Fruit fly (Drosophila melanogaster) whole organism, embryonic: ENCODE results near the gene CG1635.

Source experiments
- Atf6 ChIP-seq: fragments of 200-800 bp; sonication (Bioruptor generic); IDR thresholded peaks from 2 replicates; pipeline ENCODE4 v1.3.6; 2022; ENCODE audit warnings: missing biosample characterization, missing genetic modification characterization
- BEAF-32 ChIP-seq: fragments of 200-800 bp; sonication (Bioruptor generic); optimal IDR thresholded peaks from 3 replicates; lab custom pipeline; 2017; ENCODE audit warnings: missing biosample characterization, missing genetic modification characterization, mild to moderate bottlenecking, moderate library complexity, missing genetic modification reagents
- Bdp1 ChIP-seq: fragments of 200-800 bp; sonication (Bioruptor generic); optimal IDR thresholded peaks from 3 replicates; lab custom pipeline; 2016; ENCODE audit warnings: missing biosample characterization, missing genetic modification characterization
- CG10147 ChIP-seq: fragments of 200-800 bp; sonication (Bioruptor generic); optimal IDR thresholded peaks from 2 replicates; lab custom pipeline; 2019; ENCODE audit warnings: missing biosample characterization, mild to moderate bottlenecking, missing genetic modification characterization, moderate library complexity
- CG10274 ChIP-seq: fragments of 200-800 bp; sonication (Bioruptor generic); optimal IDR thresholded peaks from 3 replicates; lab custom pipeline; 2017; ENCODE audit warnings: missing biosample characterization, mild to moderate bottlenecking, missing genetic modification characterization
- CG10565 ChIP-seq: fragments of 200-800 bp; sonication (Bioruptor generic); optimal IDR thresholded peaks from 3 replicates; lab custom pipeline; 2016; ENCODE audit warnings: missing biosample characterization, mild to moderate bottlenecking, missing genetic modification characterization
- CG10959 ChIP-seq: fragments of 200-800 bp; sonication (Bioruptor generic); IDR thresholded peaks from 2 replicates; pipeline ENCODE4 v1.3.6; 2022; ENCODE audit warnings: missing biosample characterization, missing genetic modification characterization
- CG11504 ChIP-seq: fragments of 200-800 bp; sonication (Bioruptor generic); optimal IDR thresholded peaks from 3 replicates; lab custom pipeline; 2019; ENCODE audit warnings: missing biosample characterization, mild to moderate bottlenecking, missing genetic modification characterization, moderate library complexity
- CG12104 ChIP-seq: fragments of 200-800 bp; sonication (Bioruptor generic); optimal IDR thresholded peaks from 3 replicates; lab custom pipeline; 2016; ENCODE audit warnings: missing biosample characterization, missing genetic modification characterization
- CG1233 ChIP-seq: fragments of 200-800 bp; sonication (Bioruptor generic); optimal IDR thresholded peaks from 4 replicates; lab custom pipeline; 2018; ENCODE audit warnings: missing biosample characterization, mild to moderate bottlenecking, missing genetic modification characterization
- CG14014 ChIP-seq: fragments of 200-800 bp; sonication (Bioruptor generic); IDR thresholded peaks from 2 replicates; pipeline ENCODE4 v1.3.6; 2022; ENCODE audit warnings: missing biosample characterization, missing genetic modification characterization
- CG14050 ChIP-seq: fragments of 200-800 bp; sonication (Bioruptor generic); IDR thresholded peaks from 3 replicates; pipeline ENCODE4 v1.3.6; 2022; ENCODE audit warnings: missing biosample characterization, missing genetic modification characterization
- CG14710 ChIP-seq: fragments of 200-800 bp; sonication (Bioruptor generic); optimal IDR thresholded peaks from 3 replicates; lab custom pipeline; 2019; ENCODE audit warnings: missing biosample characterization, mild to moderate bottlenecking, missing genetic modification characterization, moderate library complexity
- CG14965 ChIP-seq: fragments of 200-800 bp; sonication (Bioruptor generic); optimal IDR thresholded peaks from 2 replicates; lab custom pipeline; 2016; ENCODE audit warnings: missing biosample characterization, missing genetic modification characterization, borderline replicate concordance
- CG15269 ChIP-seq: fragments of 200-800 bp; sonication (Bioruptor generic); optimal IDR thresholded peaks from 2 replicates; lab custom pipeline; 2018; ENCODE audit warnings: missing biosample characterization, mild to moderate bottlenecking, missing genetic modification characterization, moderate library complexity
- CG17186 ChIP-seq: fragments of 200-800 bp; sonication (Bioruptor generic); optimal IDR thresholded peaks from 3 replicates; lab custom pipeline; 2017; ENCODE audit warnings: missing biosample characterization, missing genetic modification reagents, missing genetic modification characterization
- CG17359 ChIP-seq: fragments of 200-800 bp; sonication (Bioruptor generic); optimal IDR thresholded peaks from 3 replicates; lab custom pipeline; 2018; ENCODE audit warnings: missing biosample characterization, mild to moderate bottlenecking, missing genetic modification characterization, moderate library complexity
- CG17829 ChIP-seq: fragments of 200-800 bp; optimal IDR thresholded peaks from 2 replicates; lab custom pipeline; 2019; ENCODE audit warnings: missing biosample characterization, mild to moderate bottlenecking, missing genetic modification characterization, moderate library complexity
- CG2120 ChIP-seq: fragments of 200-800 bp; sonication (Bioruptor generic); optimal IDR thresholded peaks from 3 replicates; lab custom pipeline; 2016; ENCODE audit warnings: missing biosample characterization, missing genetic modification characterization
- CG2202 ChIP-seq: fragments of 200-800 bp; sonication (Bioruptor generic); optimal IDR thresholded peaks from 2 replicates; lab custom pipeline; 2018; ENCODE audit warnings: missing biosample characterization, mild to moderate bottlenecking, missing genetic modification characterization
- CG2875 ChIP-seq: fragments of 200-800 bp; sonication (Bioruptor generic); optimal IDR thresholded peaks from 2 replicates; lab custom pipeline; 2017; ENCODE audit warnings: missing biosample characterization, mild to moderate bottlenecking, missing genetic modification characterization, missing genetic modification reagents
- CG30020 ChIP-seq: fragments of 200-800 bp; optimal IDR thresholded peaks from 2 replicates; lab custom pipeline; 2019; ENCODE audit warnings: missing biosample characterization, mild to moderate bottlenecking, missing genetic modification characterization, moderate library complexity
- CG4328 ChIP-seq: fragments of 200-800 bp; sonication (Bioruptor generic); optimal IDR thresholded peaks from 3 replicates; lab custom pipeline; 2017; ENCODE audit warnings: missing biosample characterization, missing genetic modification reagents, missing genetic modification characterization
- CG6254 ChIP-seq: fragments of 200-800 bp; sonication (Bioruptor generic); optimal IDR thresholded peaks from 3 replicates; lab custom pipeline; 2017; ENCODE audit warnings: mild to moderate bottlenecking, missing biosample characterization, missing genetic modification reagents, missing genetic modification characterization
- CG7271 ChIP-seq: fragments of 200-800 bp; sonication (Bioruptor generic); optimal IDR thresholded peaks from 2 replicates; lab custom pipeline; 2018; ENCODE audit warnings: missing biosample characterization, mild to moderate bottlenecking, missing genetic modification characterization, moderate library complexity
- CG7786 ChIP-seq: fragments of 200-800 bp; sonication (Bioruptor generic); optimal IDR thresholded peaks from 2 replicates; lab custom pipeline; 2016; ENCODE audit warnings: missing biosample characterization, missing genetic modification characterization
- CG9727 ChIP-seq: fragments of 200-800 bp; sonication (Bioruptor generic); optimal IDR thresholded peaks from 3 replicates; lab custom pipeline; 2017; ENCODE audit warnings: missing biosample characterization, mild to moderate bottlenecking, missing genetic modification characterization
- CrebB ChIP-seq: fragments of 200-800 bp; sonication (Bioruptor generic); optimal IDR thresholded peaks from 3 replicates; lab custom pipeline; 2018; ENCODE audit warnings: missing biosample characterization, mild to moderate bottlenecking, missing genetic modification characterization
- Fer2 ChIP-seq: fragments of 200-800 bp; sonication (Bioruptor generic); optimal IDR thresholded peaks from 2 replicates; lab custom pipeline; 2018; ENCODE audit warnings: missing biosample characterization, mild to moderate bottlenecking, missing genetic modification characterization, moderate library complexity
- Hand ChIP-seq: fragments of 200-800 bp; sonication (Bioruptor generic); optimal IDR thresholded peaks from 2 replicates; lab custom pipeline; 2017; ENCODE audit warnings: mild to moderate bottlenecking, missing biosample characterization, missing genetic modification reagents, missing genetic modification characterization
- Kr ChIP-seq: fragments of 200-800 bp; sonication (Bioruptor generic); optimal IDR thresholded peaks from 2 replicates; lab custom pipeline; 2017; ENCODE audit warnings: missing biosample characterization, mild to moderate bottlenecking, missing genetic modification characterization
- Meics ChIP-seq: fragments of 200-800 bp; sonication (Bioruptor generic); optimal IDR thresholded peaks from 2 replicates; lab custom pipeline; 2017; ENCODE audit warnings: missing biosample characterization, mild to moderate bottlenecking, missing genetic modification characterization
- NFAT ChIP-seq: fragments of 200-800 bp; sonication (Bioruptor generic); IDR thresholded peaks from 2 replicates; pipeline ENCODE4 v1.3.6; 2022; ENCODE audit warnings: missing biosample characterization, missing genetic modification characterization
- Opbp ChIP-seq: fragments of 200-800 bp; sonication (Bioruptor generic); IDR thresholded peaks from 3 replicates; pipeline ENCODE4 v1.3.6; 2022; ENCODE audit warnings: missing biosample characterization, missing genetic modification characterization; ENCODE audit not compliant: partially characterized antibody
- Rx ChIP-seq: fragments of 200-800 bp; sonication (Bioruptor generic); IDR thresholded peaks from 2 replicates; pipeline ENCODE4 v1.3.6; 2022; ENCODE audit warnings: missing biosample characterization, missing genetic modification characterization
- Ssrp ChIP-seq: fragments of 200-800 bp; sonication (Bioruptor generic); optimal IDR thresholded peaks from 2 replicates; lab custom pipeline; 2018; ENCODE audit warnings: missing biosample characterization, mild to moderate bottlenecking, missing genetic modification characterization, moderate library complexity
- aop ChIP-seq: fragments of 200-800 bp; sonication (Bioruptor generic); IDR thresholded peaks from 2 replicates; pipeline ENCODE4 v1.3.6; 2022; ENCODE audit warnings: missing biosample characterization, missing genetic modification characterization
- br ChIP-seq: fragments of >200 bp; optimal IDR thresholded peaks from 2 replicates; lab custom pipeline; 2017
- bsh ChIP-seq, 2 experiments: fragments of 200-800 bp; sonication (Bioruptor generic); optimal IDR thresholded peaks; 2 replicates each; lab custom pipeline; 2017 to 2018; ENCODE audit warnings: mild to moderate bottlenecking in 2 of 2, missing biosample characterization in 2 of 2, missing genetic modification characterization in 2 of 2, moderate library complexity in 1 of 2
- cas ChIP-seq: fragments of 200-800 bp; sonication (Bioruptor generic); IDR thresholded peaks from 2 replicates; pipeline ENCODE4 v1.3.6; 2022; ENCODE audit warnings: missing biosample characterization, missing genetic modification characterization
- ci ChIP-seq: fragments of 200-800 bp; sonication (Bioruptor generic); IDR thresholded peaks from 3 replicates; pipeline ENCODE4 v1.3.6; 2022; ENCODE audit warnings: missing biosample characterization, missing genetic modification characterization
- eve ChIP-seq, 2 experiments: fragments of >200 bp; optimal IDR thresholded peaks; 2 replicates each; lab custom pipeline; 2017; ENCODE audit warnings: missing biosample characterization in 2 of 2, missing genetic modification characterization in 2 of 2
- jumu ChIP-seq: fragments of 200-800 bp; sonication (Bioruptor generic); optimal IDR thresholded peaks from 3 replicates; lab custom pipeline; 2016; ENCODE audit warnings: missing biosample characterization, missing genetic modification characterization
- klu ChIP-seq: fragments of 200-800 bp; sonication (Bioruptor generic); IDR thresholded peaks from 2 replicates; pipeline ENCODE4 v1.3.6; 2022; ENCODE audit warnings: missing biosample characterization, missing genetic modification characterization
- odd ChIP-seq: fragments of 200-800 bp; sonication (Bioruptor generic); optimal IDR thresholded peaks from 2 replicates; lab custom pipeline; 2017; ENCODE audit warnings: missing biosample characterization, mild to moderate bottlenecking, missing genetic modification characterization
- pho ChIP-seq: fragments of 200-800 bp; sonication (Bioruptor generic); optimal IDR thresholded peaks from 2 replicates; lab custom pipeline; 2016; ENCODE audit warnings: missing biosample characterization, missing genetic modification characterization
- row ChIP-seq: fragments of 200-800 bp; sonication (Bioruptor generic); IDR thresholded peaks from 3 replicates; pipeline ENCODE4 v1.3.6; 2022; ENCODE audit warnings: missing biosample characterization, missing genetic modification characterization
- run ChIP-seq: fragments of 200-800 bp; sonication (Bioruptor generic); optimal IDR thresholded peaks from 3 replicates; lab custom pipeline; 2018; ENCODE audit warnings: missing biosample characterization, mild to moderate bottlenecking, missing genetic modification characterization
- scrt ChIP-seq: fragments of 200-800 bp; sonication (Bioruptor generic); optimal IDR thresholded peaks from 2 replicates; lab custom pipeline; 2018; ENCODE audit warnings: missing biosample characterization, mild to moderate bottlenecking, missing genetic modification characterization, moderate library complexity
- seq ChIP-seq: fragments of 200-800 bp; sonication (Bioruptor generic); IDR thresholded peaks from 2 replicates; pipeline ENCODE4 v1.3.6; 2022; ENCODE audit warnings: missing biosample characterization, missing genetic modification characterization
- trh ChIP-seq: fragments of 200-800 bp; sonication (Bioruptor generic); optimal IDR thresholded peaks from 2 replicates; lab custom pipeline; 2016; ENCODE audit warnings: missing biosample characterization, missing genetic modification characterization

The CG1635 gene

DNA sequence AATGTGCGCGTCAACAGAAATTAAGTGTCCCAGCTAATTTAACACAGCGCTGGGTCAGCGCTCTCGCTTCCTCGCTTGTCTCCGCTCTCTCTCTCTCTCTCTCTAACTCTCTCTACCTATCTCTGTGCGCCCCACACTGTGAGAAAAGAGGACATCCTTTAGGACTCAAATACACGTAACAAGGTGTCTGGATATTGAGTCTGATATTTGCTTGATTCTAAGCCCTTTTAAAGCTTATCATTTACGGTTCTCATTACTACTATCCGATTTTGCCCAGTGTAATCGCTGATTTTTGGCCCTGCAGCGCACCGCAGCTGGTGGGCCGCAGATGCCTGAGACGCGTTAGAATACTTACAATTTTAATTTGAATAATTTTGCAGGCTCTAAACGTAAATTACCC lies 48.0 kb downstream of the CG1635 start (continued):
- TF ChIP-seq CG1233 (GFP tag; lab: Kevin White, UChicago) (no peak), CG17359 (tag; lab: Kevin White, UChicago) (peak; percentile 31), Bdp1 (GFP tag; lab: Kevin White, UChicago) (no peak), cas (GFP tag; lab: Robert Waterston, UW) (no peak), seq (GFP tag; lab: Robert Waterston, UW) (no peak), CG14050 (GFP tag; lab: Robert Waterston, UW) (0 out of 3 replicates have a peak, but pooled peaks have one; percentile 41), CG11504 (tag; lab: Kevin White, UChicago) (peak; percentile 43), Meics (GFP tag; lab: Kevin White, UChicago) (peak; percentile 50), CG17829 (tag; lab: Kevin White, UChicago) (no peak), CG2875 (GFP tag; lab: Kevin White, UChicago) (no peak), CG12104 (no peak), bsh (GFP tag; optimal IDR thresholded peaks at IDR 0.05; lab: Kevin White, UChicago) (no peak), CG9727 (peak; percentile 34), CG30020 (tag; lab: Kevin White, UChicago) (no peak), CrebB (tag; lab: Kevin White, UChicago) (no peak), jumu (no peak), CG10274 (GFP tag; lab: Kevin White, UChicago) (no peak), eve (GFP tag; optimal IDR thresholded peaks at IDR 0.05; lab: Kevin White, UChicago) (no peak), CG17186 (GFP tag; lab: Kevin White, UChicago) (no peak), CG4328 (GFP tag; lab: Kevin White, UChicago) (no peak), Rx (GFP tag; lab: Robert Waterston, UW) (no peak), CG14965 (GFP tag; lab: Kevin White, UChicago) (no peak), CG2120 (GFP tag; lab: Kevin White, UChicago) (peak; percentile 75), aop (GFP tag; lab: Robert Waterston, UW) (no peak), row (GFP tag; lab: Robert Waterston, UW) (peak; percentile 68), trh (no peak), odd (GFP tag; lab: Kevin White, UChicago) (no peak), CG10565 (no peak), Kr (no peak), CG10959 (GFP tag; lab: Robert Waterston, UW) (no peak), CG2202 (no peak), CG14014 (peak; percentile 73), CG7271 (no peak), CG7786 (peak; percentile 41), CG6254 (no peak), Fer2 (no peak), NFAT (GFP tag; lab: Robert Waterston, UW) (no peak), scrt (GFP tag; lab: Kevin White, UChicago) (peak; percentile 20), Atf6 (GFP tag; lab: Robert Waterston, UW) (peak; percentile 36; the same call in 1 of the 2 replicates), CG14710 (tag; lab: Kevin White, UChicago) (no peak), Ssrp (no peak), run (tag; lab: Kevin White, UChicago) (no peak), Opbp (GFP tag; lab: Robert Waterston, UW) (no peak), klu (GFP tag; lab: Robert Waterston, UW) (no peak), ci (GFP tag; lab: Robert Waterston, UW) (0 out of 3 replicates have a peak, but pooled peaks have one; percentile 55), pho (GFP tag; lab: Kevin White, UChicago) (peak; percentile 30), CG15269 (tag; lab: Kevin White, UChicago) (peak; percentile 50), br (lab: Kevin White, UChicago) (no peak), BEAF-32 (GFP tag; lab: Kevin White, UChicago) (no peak), Hand (GFP tag; lab: Kevin White, UChicago) (peak; percentile 69), CG10147 (GFP tag; lab: Kevin White, UChicago) (no peak)
